Fruit fly (Drosophila melanogaster) whole organism, pupa: ENCODE data around the gene eIF2gamma.
A peak's percentile ranks its signal among the peaks of the same experiment; 100 is the strongest.

Experiments
- CG12605 ChIP-seq: fragments of 200-800 bp; sonication (Bioruptor generic); IDR thresholded peaks from 2 replicates; pipeline ENCODE4 v1.3.6; 2022; ENCODE audit warnings: missing biosample characterization, missing genetic modification characterization
- CG13204 ChIP-seq: fragments of 200-800 bp; sonication (Bioruptor generic); optimal IDR thresholded peaks from 2 replicates; lab custom pipeline; 2018; ENCODE audit warnings: missing biosample characterization, mild to moderate bottlenecking, missing genetic modification characterization, moderate library complexity
- CG14655 ChIP-seq: fragments of 200-800 bp; sonication (Bioruptor generic); optimal IDR thresholded peaks from 3 replicates; lab custom pipeline; 2017; ENCODE audit warnings: mild to moderate bottlenecking, missing biosample characterization, missing genetic modification reagents, missing genetic modification characterization
- CG15710 ChIP-seq: fragments of 200-800 bp; sonication (Bioruptor generic); optimal IDR thresholded peaks from 2 replicates; lab custom pipeline; 2018; ENCODE audit warnings: missing biosample characterization, mild to moderate bottlenecking, missing genetic modification characterization, moderate library complexity
- CG17806 ChIP-seq: fragments of 200-800 bp; sonication (Bioruptor generic); optimal IDR thresholded peaks from 2 replicates; lab custom pipeline; 2018; ENCODE audit warnings: missing biosample characterization, mild to moderate bottlenecking, missing genetic modification characterization, moderate library complexity
- CG32121 ChIP-seq: fragments of 200-800 bp; sonication (Bioruptor generic); IDR thresholded peaks from 2 replicates; pipeline ENCODE4 v1.3.6; 2022; ENCODE audit warnings: missing biosample characterization, missing genetic modification characterization
- CG34367 ChIP-seq: fragments of 200-800 bp; sonication (Bioruptor generic); optimal IDR thresholded peaks from 2 replicates; lab custom pipeline; 2018; ENCODE audit warnings: missing biosample characterization, mild to moderate bottlenecking, missing genetic modification characterization
- CG4496 ChIP-seq: fragments of 200-800 bp; sonication (Bioruptor generic); IDR thresholded peaks from 3 replicates; pipeline ENCODE4 v1.3.6; 2022; ENCODE audit warnings: missing biosample characterization, missing genetic modification characterization
- CG8159 ChIP-seq: fragments of 200-800 bp; sonication (Bioruptor generic); optimal IDR thresholded peaks from 3 replicates; lab custom pipeline; 2018; ENCODE audit warnings: missing biosample characterization, mild to moderate bottlenecking, missing genetic modification characterization, moderate library complexity
- CG8301 ChIP-seq: fragments of 200-800 bp; sonication (Bioruptor generic); optimal IDR thresholded peaks from 2 replicates; lab custom pipeline; 2018; ENCODE audit warnings: missing biosample characterization, mild to moderate bottlenecking, missing genetic modification characterization
- CG9948 ChIP-seq: fragments of 200-800 bp; sonication (Bioruptor generic); optimal IDR thresholded peaks from 2 replicates; lab custom pipeline; 2018; ENCODE audit warnings: missing biosample characterization, mild to moderate bottlenecking, missing genetic modification characterization, moderate library complexity
- D1 ChIP-seq: fragments of 200-800 bp; sonication (Bioruptor generic); optimal IDR thresholded peaks from 2 replicates; lab custom pipeline; 2018; ENCODE audit warnings: missing biosample characterization, mild to moderate bottlenecking, missing genetic modification characterization, moderate library complexity
- EcR ChIP-seq: fragments of 200-800 bp; sonication (Bioruptor generic); optimal IDR thresholded peaks from 3 replicates; lab custom pipeline; 2019; ENCODE audit warnings: missing biosample characterization, missing genetic modification characterization, mild to moderate bottlenecking, moderate library complexity, missing genetic modification reagents
- Ets98B ChIP-seq: fragments of 200-800 bp; sonication (Bioruptor generic); IDR thresholded peaks from 2 replicates; pipeline ENCODE4 v1.3.6; 2022; ENCODE audit warnings: missing biosample characterization, missing genetic modification characterization
- Pif1A ChIP-seq: fragments of 200-800 bp; sonication (Bioruptor generic); optimal IDR thresholded peaks from 3 replicates; lab custom pipeline; 2016; ENCODE audit warnings: missing biosample characterization, missing genetic modification characterization
- Pif1B ChIP-seq: fragments of 200-800 bp; sonication (Bioruptor generic); optimal IDR thresholded peaks from 3 replicates; lab custom pipeline; 2016; ENCODE audit warnings: missing biosample characterization, missing genetic modification characterization
- Snoo ChIP-seq: fragments of 200-800 bp; sonication (Bioruptor generic); optimal IDR thresholded peaks from 3 replicates; lab custom pipeline; 2017; ENCODE audit warnings: missing biosample characterization, mild to moderate bottlenecking, missing genetic modification characterization, inconsistent platforms
- fd96Ca ChIP-seq: fragments of 200-800 bp; sonication (Bioruptor generic); IDR thresholded peaks from 3 replicates; pipeline ENCODE4 v1.3.6; 2022; ENCODE audit warnings: missing biosample characterization, missing genetic modification characterization
- gl ChIP-seq: fragments of 200-800 bp; sonication (Bioruptor generic); optimal IDR thresholded peaks from 2 replicates; lab custom pipeline; 2018; ENCODE audit warnings: missing biosample characterization, mild to moderate bottlenecking, missing genetic modification characterization
- rn ChIP-seq: fragments of 200-800 bp; sonication (Bioruptor generic); IDR thresholded peaks from 2 replicates; pipeline ENCODE4 v1.3.6; 2022; ENCODE audit warnings: missing biosample characterization, missing genetic modification characterization

Gene eIF2gamma

DNA sequence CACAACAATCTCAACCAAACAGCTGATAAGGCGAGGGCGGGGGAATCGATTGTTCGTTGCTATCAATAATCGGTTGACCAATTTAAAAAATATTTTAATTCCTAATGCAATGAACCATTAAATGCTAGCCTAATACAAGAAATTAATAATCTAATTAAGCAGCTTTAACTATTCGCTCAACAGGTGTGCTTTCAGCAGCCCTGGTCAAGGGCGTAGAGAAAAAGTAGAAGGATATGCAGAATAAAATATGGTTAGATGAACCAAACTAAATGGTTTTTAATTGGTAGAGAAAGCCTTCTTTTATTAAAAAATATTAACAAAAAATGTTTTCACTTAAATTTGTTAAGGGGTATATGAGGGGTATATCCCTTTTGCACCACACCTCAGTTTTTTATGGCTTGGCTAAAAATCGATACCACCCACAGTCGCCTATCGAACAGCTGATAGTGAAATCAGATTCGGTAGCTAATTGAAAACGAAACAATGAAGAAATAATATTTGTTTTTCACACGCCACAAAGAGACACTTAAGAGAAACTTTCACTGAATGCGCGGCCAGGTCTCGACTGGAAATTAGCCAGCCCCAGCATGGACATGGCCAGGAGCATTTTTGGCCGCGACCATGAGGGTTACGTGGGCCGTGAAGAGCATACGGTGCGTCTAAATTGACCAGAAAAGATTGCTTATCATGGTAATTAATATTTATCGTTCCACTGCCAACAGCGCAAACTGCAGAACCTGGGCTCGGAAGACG lies 44.3 kb downstream of the eIF2gamma start, which contains the start of the genes SIDL and CG12241:
Gene SIDL (minus strand): TSS at position 51 of the 753 bp plus-strand sequence.
Gene CG12241 (plus strand): TSS at position 433 of the 753 bp plus-strand sequence.
- TF ChIP-seq CG9948 (tag; lab: Kevin White, UChicago) (peak; percentile 86), CG32121 (GFP tag; lab: Robert Waterston, UW) (peak; percentile 97), CG12605 (GFP tag; lab: Robert Waterston, UW) (peak; percentile 97), CG8301 (peak; percentile 90), CG34367 (tag; lab: Kevin White, UChicago) (no peak), CG17806 (peak; percentile 92), CG15710 (peak; percentile 66), gl (tag; lab: Kevin White, UChicago) (peak; percentile 77), CG4496 (peak; percentile 99), CG13204 (GFP tag; lab: Kevin White, UChicago) (no peak), D1 (tag; lab: Kevin White, UChicago) (no peak), rn (GFP tag; lab: Robert Waterston, UW) (peak; percentile 98), Pif1A (no peak), fd96Ca (GFP tag; lab: Robert Waterston, UW) (peak; percentile 96), Ets98B (GFP tag; lab: Robert Waterston, UW) (peak; percentile 98), CG8159 (tag; lab: Kevin White, UChicago) (peak; percentile 93), CG14655 (GFP tag; lab: Kevin White, UChicago) (no peak), Snoo (tag; lab: Kevin White, UChicago) (peak; percentile 95), Pif1B (GFP tag; lab: Kevin White, UChicago) (no peak)

DNA sequence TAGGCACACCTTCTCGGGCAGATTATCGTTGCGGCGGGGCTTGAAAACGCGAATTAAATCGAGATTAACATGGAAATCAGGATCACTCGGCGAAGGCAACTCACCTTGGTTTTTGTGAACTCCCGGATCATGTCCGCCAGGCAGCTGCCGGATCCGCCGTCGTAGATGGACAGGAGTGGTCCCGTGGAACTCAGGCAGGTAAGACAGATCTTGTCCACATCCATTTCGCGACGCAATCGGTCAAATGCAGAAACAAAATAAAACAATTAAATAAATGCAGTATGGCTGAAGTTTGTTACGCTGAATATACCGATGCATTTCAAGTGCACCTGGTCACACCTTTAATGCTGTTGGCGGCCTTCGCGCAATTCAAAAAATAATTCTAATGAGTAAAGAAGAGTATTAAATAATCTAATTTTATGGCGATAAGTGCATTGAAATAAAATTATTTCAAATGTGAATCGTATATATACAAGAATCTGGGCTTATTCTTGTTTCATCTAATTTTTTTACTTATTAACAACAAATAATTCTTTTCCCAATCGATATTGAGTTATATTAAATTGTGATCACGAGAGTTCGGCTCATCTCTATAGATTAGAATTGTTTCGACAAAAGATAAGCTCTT lies 49.8 kb downstream of the eIF2gamma start, which contains the start of the genes CG6654 and CG4210:
Gene CG6654 (minus strand): TSS at position 297 of the 628 bp plus-strand sequence.
Gene CG4210 (plus strand): TSS at position 613 of the 628 bp plus-strand sequence.
- TF ChIP-seq Pif1B (GFP tag; lab: Kevin White, UChicago) (no peak), rn (GFP tag; lab: Robert Waterston, UW) (no peak), CG4496 (no peak)

DNA sequence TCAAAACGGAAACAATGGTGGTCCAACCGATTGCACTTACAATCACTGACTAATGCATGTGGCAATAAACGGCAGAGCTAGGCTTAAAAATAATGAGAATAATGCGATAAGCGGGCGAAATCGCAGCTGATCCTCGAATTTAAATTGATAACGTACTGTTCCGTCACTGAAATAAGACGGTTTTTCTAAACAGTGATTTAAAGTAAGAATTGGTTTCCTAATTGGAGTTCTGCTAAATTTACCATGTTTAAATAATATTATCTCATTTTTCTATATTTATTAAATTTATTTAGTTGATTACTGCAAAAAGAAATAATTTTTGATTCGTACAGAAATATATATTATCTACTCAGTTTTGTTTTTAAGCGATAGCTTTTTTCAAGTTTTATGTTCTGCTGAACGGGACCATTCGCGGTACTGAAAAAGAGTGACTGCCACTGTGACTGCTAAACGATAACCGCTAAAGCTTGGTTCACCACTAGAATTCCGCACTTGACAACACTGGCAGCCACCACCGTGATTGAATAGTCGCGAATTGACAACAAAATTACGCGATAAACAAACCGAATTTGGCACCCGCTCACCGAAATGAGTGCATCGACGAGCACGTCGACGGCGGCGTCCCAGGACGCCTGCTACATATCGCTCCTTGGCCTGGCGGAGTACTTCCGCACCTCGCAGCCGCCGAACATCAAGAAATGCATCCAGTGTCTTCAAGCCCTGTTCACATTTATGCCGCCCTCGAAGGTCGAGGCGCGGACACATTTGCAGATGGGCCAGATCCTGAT lies 54.4 kb downstream of the eIF2gamma start, which contains the start of the genes Spn88Eb and Mau2:
Gene Spn88Eb (minus strand): TSS at position 51 of the 788 bp plus-strand sequence.
Gene Mau2 (plus strand): TSS at position 493 of the 788 bp plus-strand sequence.
- peak; percentile 68; the same call in 2 of the 3 replicates for TF ChIP-seq fd96Ca (GFP tag; lab: Robert Waterston, UW)
- peak; percentile 32 for TF ChIP-seq CG15710
- no peak for TF ChIP-seq gl (tag; lab: Kevin White, UChicago)
- TF ChIP-seq CG4496 = peak; percentile 71
- TF ChIP-seq D1 (tag; lab: Kevin White, UChicago) = no peak
- no peak for TF ChIP-seq Pif1B (GFP tag; lab: Kevin White, UChicago)
- no peak for TF ChIP-seq CG34367 (tag; lab: Kevin White, UChicago)
- TF ChIP-seq CG14655 (GFP tag; lab: Kevin White, UChicago) = no peak
- peak; percentile 34 for TF ChIP-seq Snoo (tag; lab: Kevin White, UChicago)
- TF ChIP-seq CG12605 (GFP tag; lab: Robert Waterston, UW) = no peak; the same call in 1 of the 2 replicates
- TF ChIP-seq CG32121 (GFP tag; lab: Robert Waterston, UW) = 0 out of 2 replicates have a peak, but pooled peaks have one; percentile 24
- TF ChIP-seq CG13204 (GFP tag; lab: Kevin White, UChicago) = no peak
- no peak for TF ChIP-seq CG8159 (tag; lab: Kevin White, UChicago)
- no peak for TF ChIP-seq CG8301
- TF ChIP-seq EcR = no peak
- peak; percentile 68 for TF ChIP-seq Ets98B (GFP tag; lab: Robert Waterston, UW)
- TF ChIP-seq CG9948 (tag; lab: Kevin White, UChicago) = no peak
- peak; percentile 32; the same call in 1 of the 2 replicates for TF ChIP-seq rn (GFP tag; lab: Robert Waterston, UW)
- no peak for TF ChIP-seq Pif1A
